Fruit fly (Drosophila melanogaster): ENCODE data around the gene Or1a.

Gene Or1a

DNA sequence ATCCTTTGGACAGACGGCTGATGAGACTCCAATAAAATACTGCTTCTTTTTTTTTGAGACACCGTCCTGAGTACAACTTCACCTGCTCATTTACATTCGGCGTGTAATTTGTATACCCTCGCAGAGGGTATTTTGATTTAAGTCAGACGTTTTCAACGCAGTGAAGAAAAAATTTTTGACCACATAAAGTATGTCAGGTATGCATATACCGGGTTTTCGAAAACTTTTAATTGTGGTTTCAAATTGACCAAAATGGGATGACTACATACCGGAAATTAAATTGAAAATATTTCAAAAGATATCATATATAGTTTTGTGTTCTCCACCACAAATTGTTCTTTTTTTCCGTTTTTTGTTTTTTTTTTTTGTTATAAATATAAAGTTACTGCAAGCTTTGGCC is 25.9 kb downstream of the Or1a start (continued):
- TF ChIP-seq CG6792 (GFP tag; optimal IDR thresholded peaks at IDR 0.05) (peak; percentile 16), CG6163 (GFP tag; IDR thresholded peaks at IDR 0.05) (0 out of 3 replicates have a peak, but pooled peaks have one; percentile 24), Sox14 (GFP tag; optimal IDR thresholded peaks at IDR 0.05) (no peak), Gug (GFP tag; IDR thresholded peaks at IDR 0.05) (no peak), CG4318 (GFP tag; optimal IDR thresholded peaks at IDR 0.05) (no peak), dac (GFP tag; optimal IDR thresholded peaks at IDR 0.05) (no peak), pdm3 (GFP tag; optimal IDR thresholded peaks at IDR 0.05) (peak; percentile 47), CG8119 (GFP tag; IDR thresholded peaks at IDR 0.05) (no peak), svp (GFP tag) (peak; percentile 68), Blimp-1 (GFP tag; optimal IDR thresholded peaks at IDR 0.05) (no peak), fd85E (GFP tag; optimal IDR thresholded peaks at IDR 0.05) (no peak), CG3032 (tag; optimal IDR thresholded peaks at IDR 0.05) (no peak), eg (GFP tag; IDR thresholded peaks at IDR 0.05) (no peak), net (GFP tag; optimal IDR thresholded peaks at IDR 0.05) (peak; percentile 42), Lpt (GFP tag; optimal IDR thresholded peaks at IDR 0.05) (no peak), Eip78C (GFP tag) (peak; percentile 89), Hr4 (GFP tag; optimal IDR thresholded peaks at IDR 0.05) (peak; percentile 41), Eip93F (GFP tag; optimal IDR thresholded peaks at IDR 0.05) (no peak), CG31627 (GFP tag; optimal IDR thresholded peaks at IDR 0.05) (no peak), acj6 (GFP tag; optimal IDR thresholded peaks at IDR 0.05) (peak; percentile 20), dsx (GFP tag; optimal IDR thresholded peaks at IDR 0.05; ENCODE audit: poor library complexity, severe bottlenecking) (no peak)

- peak; percentile 56 for TF ChIP-seq dsx (GFP tag; optimal IDR thresholded peaks at IDR 0.05; ENCODE audit: poor library complexity, severe bottlenecking)
- TF ChIP-seq CG11902 (GFP tag; optimal IDR thresholded peaks at IDR 0.05), result peak; percentile 1
- TF ChIP-seq Ets21C (GFP tag; optimal IDR thresholded peaks at IDR 0.05), result no peak
- no peak for TF ChIP-seq fd85E (GFP tag; optimal IDR thresholded peaks at IDR 0.05)
- TF ChIP-seq dac (GFP tag; optimal IDR thresholded peaks at IDR 0.05), result no peak
- TF ChIP-seq CG3032 (tag; optimal IDR thresholded peaks at IDR 0.05), result peak; percentile 65
- peak; percentile 76 for TF ChIP-seq CG34406 (GFP tag; optimal IDR thresholded peaks at IDR 0.05)
- TF ChIP-seq CG10669 (GFP tag; optimal IDR thresholded peaks at IDR 0.05), result peak; percentile 64
- TF ChIP-seq CG8319 (GFP tag; optimal IDR thresholded peaks at IDR 0.05), result peak; percentile 14
- peak; percentile 58 for TF ChIP-seq Ets96B (tag; optimal IDR thresholded peaks at IDR 0.05)
- no peak for TF ChIP-seq Eip93F (GFP tag; optimal IDR thresholded peaks at IDR 0.05)
- no peak for TF ChIP-seq CG31627 (GFP tag; optimal IDR thresholded peaks at IDR 0.05)
- TF ChIP-seq lz (GFP tag; optimal IDR thresholded peaks at IDR 0.05), result peak; percentile 30
- TF ChIP-seq CG11762 (GFP tag; optimal IDR thresholded peaks at IDR 0.05; ENCODE audit: insufficient read depth), result peak; percentile 43
- TF ChIP-seq Lpt (GFP tag; optimal IDR thresholded peaks at IDR 0.05), result peak; percentile 56
- TF ChIP-seq Sox102F (GFP tag; optimal IDR thresholded peaks at IDR 0.05), result peak; percentile 18
- no peak for TF ChIP-seq Hr39 (GFP tag; optimal IDR thresholded peaks at IDR 0.05)
- TF ChIP-seq fd59A (GFP tag; optimal IDR thresholded peaks at IDR 0.05), result no peak
- peak; percentile 73 for TF ChIP-seq CG10631 (GFP tag; optimal IDR thresholded peaks at IDR 0.05)
- peak; percentile 36 for TF ChIP-seq CG16779 (tag; optimal IDR thresholded peaks at IDR 0.05)
- peak; percentile 38 for TF ChIP-seq pdm3 (GFP tag; optimal IDR thresholded peaks at IDR 0.05)
- TF ChIP-seq svp (GFP tag), result peak; percentile 44
- peak; percentile 21 for TF ChIP-seq CG6276 (GFP tag; optimal IDR thresholded peaks at IDR 0.05)
- TF ChIP-seq spab (GFP tag; optimal IDR thresholded peaks at IDR 0.05), result peak; percentile 55
- peak; percentile 27 for TF ChIP-seq Met (GFP tag; optimal IDR thresholded peaks at IDR 0.05)
- no peak for TF ChIP-seq CG4318 (GFP tag; optimal IDR thresholded peaks at IDR 0.05)
- TF ChIP-seq Sox15 (GFP tag; optimal IDR thresholded peaks at IDR 0.05), result peak; percentile 26
- TF ChIP-seq CG8119 (GFP tag; IDR thresholded peaks at IDR 0.05), result peak; percentile 70
- TF ChIP-seq achi (GFP tag; optimal IDR thresholded peaks at IDR 0.05), result peak; percentile 60
- peak; percentile 65 for TF ChIP-seq CG15336 (GFP tag; IDR thresholded peaks at IDR 0.05)
- peak; percentile 37 for TF ChIP-seq CG9139 (GFP tag; optimal IDR thresholded peaks at IDR 0.05)
- TF ChIP-seq cyc (GFP tag; optimal IDR thresholded peaks at IDR 0.05), result peak; percentile 17
- TF ChIP-seq Blimp-1 (GFP tag; optimal IDR thresholded peaks at IDR 0.05), result peak; percentile 43
- TF ChIP-seq eg (GFP tag; IDR thresholded peaks at IDR 0.05), result peak; percentile 46; the same call in 2 of the 3 replicates
- TF ChIP-seq CG11294 (GFP tag; IDR thresholded peaks at IDR 0.05), result no peak
- no peak for TF ChIP-seq fkh (GFP tag; optimal IDR thresholded peaks at IDR 0.05)
- peak; percentile 68 for TF ChIP-seq OdsH (GFP tag; optimal IDR thresholded peaks at IDR 0.05)
- peak; percentile 55 for TF ChIP-seq CG3919 (GFP tag; optimal IDR thresholded peaks at IDR 0.05)
- no peak for TF ChIP-seq Hr38 (GFP tag; optimal IDR thresholded peaks at IDR 0.05)
- no peak for TF ChIP-seq Sox14 (GFP tag; optimal IDR thresholded peaks at IDR 0.05)
- TF ChIP-seq Gug (GFP tag; IDR thresholded peaks at IDR 0.05), result no peak
Observed at dm6 chrX:342422-343169, 27.7 kb downstream of the Or1a start.
